Worm (Caenorhabditis elegans) whole organism, midembryonic: Measurements from ENCODE around the gene let-805.

Experiments used
- cog-1 ChIP-seq: sonication (generic microtip); optimal IDR thresholded peaks from 2 replicates; lab custom pipeline; 2016; ENCODE audit warnings: missing genetic modification characterization, missing compliant biosample characterization
- ref-1 ChIP-seq: fragments of 200-800 bp; sonication (Bioruptor generic); conservative IDR thresholded peaks from 2 replicates; pipeline ENCODE4 v1.3.6; 2022; ENCODE audit warnings: missing genetic modification reagents, missing genetic modification characterization, missing compliant biosample characterization
- tab-1 ChIP-seq: fragments of 200-800 bp; sonication (Bioruptor generic); IDR thresholded peaks from 2 replicates; pipeline ENCODE4 v1.3.6; 2022; ENCODE audit warnings: missing genetic modification characterization, missing compliant biosample characterization
- ztf-29 ChIP-seq: fragments of 200-800 bp; sonication (Bioruptor generic); IDR thresholded peaks from 2 replicates; pipeline ENCODE4 v1.3.6; 2022; ENCODE audit warnings: missing genetic modification reagents, missing genetic modification characterization, missing compliant biosample characterization

- TF ChIP-seq cog-1 (tag; lab: Kevin White, UChicago): no peak
- no peak for TF ChIP-seq ztf-29 (GFP tag; lab: Robert Waterston, UW)
- TF ChIP-seq ref-1 (GFP tag; lab: Robert Waterston, UW): no peak
- no peak for TF ChIP-seq tab-1 (GFP tag; lab: Robert Waterston, UW)
Measured at ce11 chrIII:2616212-2616611, 41.7 kb upstream of the let-805 start.
